Worm (Caenorhabditis elegans) whole organism, young adult: ENCODE measurements around the gene F58G1.3.

ENCODE experiments used
- F37B4.10 ChIP-seq: fragments of 200-800 bp; sonication (Bioruptor generic); IDR thresholded peaks from 2 replicates; pipeline ENCODE4 v1.3.6; 2022; ENCODE audit warnings: missing genetic modification characterization, missing compliant biosample characterization
- Y67H2A.10 ChIP-seq: fragments of 200-800 bp; sonication (Bioruptor generic); conservative IDR thresholded peaks from 2 replicates; pipeline ENCODE4 v1.3.6; 2022; ENCODE audit warnings: missing genetic modification reagents, missing genetic modification characterization, missing compliant biosample characterization
- athp-1 ChIP-seq: sonication (generic microtip); optimal IDR thresholded peaks from 2 replicates; lab custom pipeline; 2017; ENCODE audit warnings: mild to moderate bottlenecking, missing genetic modification characterization, missing compliant biosample characterization
- attf-3 ChIP-seq: fragments of 200-800 bp; sonication (Bioruptor generic); conservative IDR thresholded peaks from 2 replicates; pipeline ENCODE4 v1.3.6; 2022; ENCODE audit warnings: missing genetic modification reagents, missing genetic modification characterization, missing compliant biosample characterization
- ceh-91 ChIP-seq: fragments of 200-800 bp; sonication (Bioruptor generic); IDR thresholded peaks from 2 replicates; pipeline ENCODE4 v1.3.6; 2022; ENCODE audit warnings: missing genetic modification reagents, missing genetic modification characterization, missing compliant biosample characterization
- ets-4 ChIP-seq: fragments of 200-800 bp; sonication (Bioruptor generic); optimal IDR thresholded peaks from 2 replicates; lab custom pipeline; 2018; ENCODE audit warnings: mild to moderate bottlenecking, missing genetic modification characterization, missing compliant biosample characterization
- hrde-1 ChIP-seq: sonication (generic microtip); optimal IDR thresholded peaks from 2 replicates; lab custom pipeline; 2016; ENCODE audit warnings: missing genetic modification characterization, mild to moderate bottlenecking, missing compliant biosample characterization, moderate library complexity, missing genotype, missing genetic modification reagents, borderline replicate concordance
- let-526 ChIP-seq: fragments of 200-800 bp; sonication (Bioruptor generic); IDR thresholded peaks from 2 replicates; pipeline ENCODE4 v1.3.6; 2022; ENCODE audit warnings: missing genetic modification reagents, missing genetic modification characterization, missing compliant biosample characterization
- nhr-90 ChIP-seq: sonication (generic microtip); optimal IDR thresholded peaks from 2 replicates; lab custom pipeline; 2016; ENCODE audit warnings: missing genotype, mild to moderate bottlenecking, missing genetic modification characterization, missing compliant biosample characterization
- pha-4 ChIP-seq: fragments of 150-350 bp; sonication (generic microtip); optimal IDR thresholded peaks from 2 replicates; lab custom pipeline; 2014; ENCODE audit warnings: missing biosample characterization, missing genetic modification reagents, missing genetic modification characterization
- rec-8 ChIP-seq, 2 experiments: sonication (generic microtip); optimal IDR thresholded peaks; 2 replicates each; lab custom pipeline; 2016; ENCODE audit warnings: mild to moderate bottlenecking in 2 of 2, missing genetic modification characterization in 2 of 2, missing genetic modification reagents in 2 of 2, missing genotype in 2 of 2, missing biosample characterization in 1 of 2, missing compliant biosample characterization in 1 of 2, moderate library complexity in 1 of 2
- unc-130 ChIP-seq: sonication (generic microtip); optimal IDR thresholded peaks from 2 replicates; lab custom pipeline; 2016; ENCODE audit warnings: missing genetic modification reagents, missing genetic modification characterization, missing compliant biosample characterization
- ztf-18 ChIP-seq: sonication (generic microtip); optimal IDR thresholded peaks from 2 replicates; lab custom pipeline; 2016; ENCODE audit warnings: missing genotype, mild to moderate bottlenecking, missing genetic modification characterization, missing compliant biosample characterization

DNA sequence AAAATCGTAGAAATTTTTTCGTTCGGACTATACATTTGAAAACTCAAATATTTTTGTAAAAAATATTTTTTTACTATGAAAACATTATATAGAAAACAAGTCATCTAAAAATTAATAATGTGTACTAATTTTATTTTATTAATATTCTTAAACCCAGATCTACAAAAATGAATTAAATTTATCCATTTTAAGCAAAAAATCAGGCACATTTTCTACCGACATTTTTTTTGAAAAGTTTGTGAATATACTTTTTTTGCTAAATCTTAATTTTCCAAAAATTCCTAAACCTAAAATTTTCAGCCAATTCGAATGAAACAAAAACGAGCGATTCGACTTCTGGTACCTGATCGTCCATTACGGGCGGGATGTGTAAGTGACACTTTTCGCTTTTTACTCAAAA lies 11.7 kb upstream of the F58G1.3 start, which contains the start of gene arrd-10:
- TF ChIP-seq F37B4.10 = no peak
- TF ChIP-seq ets-4 (GFP tag; lab: Kevin White, UChicago) = no peak
- TF ChIP-seq hrde-1 (tag; lab: Kevin White, UChicago) = no peak
- TF ChIP-seq ceh-91 (GFP tag; lab: Robert Waterston, UW) = no peak
- TF ChIP-seq ztf-18 (tag; lab: Kevin White, UChicago) = no peak
- TF ChIP-seq athp-1 (tag; lab: Kevin White, UChicago) = no peak
- TF ChIP-seq Y67H2A.10 (GFP tag; lab: Robert Waterston, UW) = no peak
- TF ChIP-seq rec-8 (tag; optimal IDR thresholded peaks at IDR 0.05; lab: Kevin White, UChicago) = no peak
- TF ChIP-seq nhr-90 (tag; lab: Kevin White, UChicago) = no peak
- TF ChIP-seq unc-130 (GFP tag; lab: Kevin White, UChicago) = no peak
- TF ChIP-seq let-526 = no peak
- no peak for TF ChIP-seq pha-4 (tag; lab: Kevin White, UChicago)
- TF ChIP-seq attf-3 (GFP tag; lab: Robert Waterston, UW) = no peak
